Fruit fly (Drosophila melanogaster) whole organism, pupa: ENCODE measurements around the gene tplus3b.

ENCODE experiments used
- CG10348 ChIP-seq: fragments of 200-800 bp; sonication (Bioruptor generic); IDR thresholded peaks from 2 replicates; pipeline ENCODE4 v1.3.6; 2022; ENCODE audit warnings: missing biosample characterization, missing genetic modification characterization
- CG13204 ChIP-seq: fragments of 200-800 bp; sonication (Bioruptor generic); optimal IDR thresholded peaks from 2 replicates; lab custom pipeline; 2018; ENCODE audit warnings: missing biosample characterization, mild to moderate bottlenecking, missing genetic modification characterization, moderate library complexity
- CG32121 ChIP-seq: fragments of 200-800 bp; sonication (Bioruptor generic); IDR thresholded peaks from 2 replicates; pipeline ENCODE4 v1.3.6; 2022; ENCODE audit warnings: missing biosample characterization, missing genetic modification characterization
- CG8301 ChIP-seq: fragments of 200-800 bp; sonication (Bioruptor generic); optimal IDR thresholded peaks from 2 replicates; lab custom pipeline; 2018; ENCODE audit warnings: missing biosample characterization, mild to moderate bottlenecking, missing genetic modification characterization
- EcR ChIP-seq: fragments of 200-800 bp; sonication (Bioruptor generic); optimal IDR thresholded peaks from 3 replicates; lab custom pipeline; 2019; ENCODE audit warnings: missing biosample characterization, missing genetic modification characterization, mild to moderate bottlenecking, moderate library complexity, missing genetic modification reagents
- gl ChIP-seq: fragments of 200-800 bp; sonication (Bioruptor generic); optimal IDR thresholded peaks from 2 replicates; lab custom pipeline; 2018; ENCODE audit warnings: missing biosample characterization, mild to moderate bottlenecking, missing genetic modification characterization

- TF ChIP-seq CG10348 (GFP tag; lab: Robert Waterston, UW) (no peak), CG8301 (tag; lab: Kevin White, UChicago) (no peak), gl (tag; lab: Kevin White, UChicago) (no peak), CG13204 (GFP tag; lab: Kevin White, UChicago) (no peak), EcR (GFP tag; lab: Kevin White, UChicago) (no peak), CG32121 (GFP tag; lab: Robert Waterston, UW) (no peak)
Observed at dm6 chr2L:22153246-22153645, 49.0 kb upstream of the tplus3b start.
